Fruit fly (Drosophila melanogaster): Measurements from ENCODE around the gene CG11951.

Gene CG11951

DNA sequence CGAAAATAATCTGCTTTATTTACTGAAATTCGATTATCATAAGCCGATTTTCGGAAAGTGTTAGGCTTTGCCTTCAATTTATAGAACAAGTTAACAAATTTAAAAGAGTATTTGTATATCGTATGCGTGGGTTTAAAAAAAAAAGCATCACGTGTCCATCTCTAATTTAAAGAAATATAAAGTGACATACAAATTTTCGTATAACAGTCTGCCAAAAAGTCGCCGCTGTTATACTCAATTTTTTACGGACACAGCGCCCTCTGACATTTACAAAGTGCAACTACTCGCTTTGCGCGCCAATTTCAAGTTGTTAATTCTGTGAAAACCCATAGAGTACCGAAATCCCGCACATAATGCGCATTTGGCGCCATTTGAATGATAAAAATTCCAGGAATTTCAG is 12.9 kb upstream of the CG11951 start:
- TF ChIP-seq h (optimal IDR thresholded peaks at IDR 0.05) = no peak
- no peak for TF ChIP-seq Myc (optimal IDR thresholded peaks at IDR 0.05)
- no peak for TF ChIP-seq insv (optimal IDR thresholded peaks at IDR 0.05)
- TF ChIP-seq psq (optimal IDR thresholded peaks at IDR 0.05) = no peak
- no peak for TF ChIP-seq Sin3A (optimal IDR thresholded peaks at IDR 0.05)
- no peak for TF ChIP-seq ttk (optimal IDR thresholded peaks at IDR 0.05)

DNA sequence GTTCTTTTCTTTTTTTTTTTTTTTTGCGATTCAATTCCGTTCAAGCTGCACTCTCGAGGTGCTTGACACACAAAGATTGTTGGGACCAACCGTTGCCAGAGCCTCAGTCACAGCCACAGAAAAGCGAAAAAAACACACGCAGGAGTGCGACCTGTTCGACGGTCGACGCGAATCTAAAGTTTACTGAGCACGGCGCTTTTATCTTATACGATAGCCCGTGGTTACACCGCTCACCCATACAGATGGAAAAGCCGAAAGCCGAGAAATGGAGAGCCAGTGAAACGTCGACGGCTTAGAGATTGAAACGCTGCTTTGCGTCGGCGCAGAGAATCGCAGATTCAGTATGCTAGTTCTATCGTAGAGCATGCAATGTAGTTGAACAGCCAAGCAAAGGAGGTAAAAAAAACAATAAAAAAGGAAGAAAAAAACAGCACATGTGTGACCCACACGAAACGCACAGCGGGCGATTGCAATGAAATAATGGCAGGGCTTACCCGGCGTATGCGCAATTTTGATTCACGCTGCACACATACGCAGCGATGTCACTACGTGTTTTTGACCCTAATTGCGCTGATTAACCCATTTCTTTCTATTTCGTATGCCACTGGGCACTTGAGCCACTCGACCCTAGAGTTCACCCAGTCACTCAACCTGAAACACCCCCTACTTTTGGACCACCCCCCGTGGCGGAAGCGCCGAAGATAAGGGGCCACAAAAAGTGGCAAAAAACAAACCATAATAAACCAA is 11.9 kb upstream of the CG11951 start, which contains the start of gene SP1029:
Gene SP1029, minus strand, starts transcription at position 180 of the 747 bp plus-strand sequence.
- TF ChIP-seq h (optimal IDR thresholded peaks at IDR 0.05) (no peak), insv (optimal IDR thresholded peaks at IDR 0.05) (no peak), Sin3A (optimal IDR thresholded peaks at IDR 0.05) (no peak), ttk (optimal IDR thresholded peaks at IDR 0.05) (no peak), psq (optimal IDR thresholded peaks at IDR 0.05) (no peak), Myc (optimal IDR thresholded peaks at IDR 0.05) (no peak)

DNA sequence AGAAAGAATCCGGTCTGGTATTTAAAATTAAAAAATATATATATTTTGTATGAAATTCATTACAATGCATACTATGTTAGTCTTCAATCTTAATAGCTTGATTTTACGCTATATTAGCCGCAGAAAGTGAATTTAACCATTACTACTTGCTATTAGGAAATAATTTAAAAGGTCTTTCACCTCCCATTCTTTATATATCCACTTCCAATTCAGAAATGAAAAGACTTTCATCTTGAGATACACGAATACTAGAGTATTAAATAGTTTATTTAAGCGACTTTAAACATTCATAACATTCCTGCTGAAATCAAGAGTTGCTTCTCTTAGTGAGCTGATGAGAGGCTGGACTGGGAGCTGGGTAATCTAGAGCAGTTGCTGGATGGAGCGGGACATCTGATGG is 6.2 kb upstream of the CG11951 start, which contains the start of gene CG31445:
Gene CG31445, minus strand, starts transcription at position 101 of the 400 bp plus-strand sequence.
- TF ChIP-seq Sin3A (optimal IDR thresholded peaks at IDR 0.05) (no peak), insv (optimal IDR thresholded peaks at IDR 0.05) (no peak), ttk (optimal IDR thresholded peaks at IDR 0.05) (no peak), Myc (optimal IDR thresholded peaks at IDR 0.05) (no peak), h (optimal IDR thresholded peaks at IDR 0.05) (no peak)

DNA sequence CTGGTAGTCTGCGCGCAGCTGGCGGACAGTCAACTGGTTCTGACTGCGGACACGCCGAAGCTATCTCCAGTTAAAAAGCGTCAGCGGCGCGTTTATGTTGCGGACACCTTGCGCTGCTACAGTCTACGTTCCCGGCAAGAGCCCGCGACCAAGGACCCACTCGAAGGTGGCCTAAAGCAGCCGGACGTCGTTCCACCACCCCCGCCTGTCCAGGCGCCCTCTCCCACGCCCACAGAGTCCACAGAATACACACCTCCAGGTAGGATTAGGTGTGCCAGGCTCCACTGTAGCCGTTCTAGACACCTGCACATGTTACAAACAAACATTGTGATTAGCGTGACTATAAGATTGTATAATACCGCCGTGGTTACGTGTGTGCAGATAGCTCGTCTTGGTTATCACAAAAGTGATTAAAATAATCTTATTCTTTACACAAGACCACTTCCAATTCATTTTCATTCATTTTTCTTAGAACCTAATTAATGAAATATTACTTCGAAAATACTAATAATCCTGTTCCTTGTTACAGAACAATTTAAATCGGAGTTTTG is 7.9 kb downstream of the CG11951 start:
- TF ChIP-seq ttk (optimal IDR thresholded peaks at IDR 0.05) (no peak), Myc (optimal IDR thresholded peaks at IDR 0.05) (no peak), h (optimal IDR thresholded peaks at IDR 0.05) (no peak), Sin3A (optimal IDR thresholded peaks at IDR 0.05) (no peak), psq (optimal IDR thresholded peaks at IDR 0.05) (no peak), insv (optimal IDR thresholded peaks at IDR 0.05) (no peak)

DNA sequence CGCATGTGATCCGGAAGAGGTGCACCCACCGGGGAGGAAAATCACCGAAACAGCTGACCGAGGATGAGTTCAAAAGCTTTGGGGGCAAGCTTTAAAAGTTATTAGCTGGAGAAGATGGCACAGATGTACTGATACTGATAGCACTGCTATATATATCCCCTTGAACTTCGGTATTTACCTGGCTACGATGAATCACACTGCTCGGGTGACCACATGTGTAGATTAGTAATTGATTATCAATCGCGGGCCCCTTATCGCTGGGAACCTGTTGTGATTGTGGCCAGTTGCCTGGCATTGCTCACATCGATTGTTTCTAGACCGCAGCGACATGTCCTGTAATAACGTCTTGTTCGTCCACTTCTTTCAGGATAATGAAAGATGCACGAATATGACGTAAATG is 8.6 kb downstream of the CG11951 start:
- no peak for TF ChIP-seq Myc (optimal IDR thresholded peaks at IDR 0.05)
- peak; percentile 80 for TF ChIP-seq ttk (optimal IDR thresholded peaks at IDR 0.05)
- TF ChIP-seq insv (optimal IDR thresholded peaks at IDR 0.05) = no peak
- TF ChIP-seq Sin3A (optimal IDR thresholded peaks at IDR 0.05) = no peak

DNA sequence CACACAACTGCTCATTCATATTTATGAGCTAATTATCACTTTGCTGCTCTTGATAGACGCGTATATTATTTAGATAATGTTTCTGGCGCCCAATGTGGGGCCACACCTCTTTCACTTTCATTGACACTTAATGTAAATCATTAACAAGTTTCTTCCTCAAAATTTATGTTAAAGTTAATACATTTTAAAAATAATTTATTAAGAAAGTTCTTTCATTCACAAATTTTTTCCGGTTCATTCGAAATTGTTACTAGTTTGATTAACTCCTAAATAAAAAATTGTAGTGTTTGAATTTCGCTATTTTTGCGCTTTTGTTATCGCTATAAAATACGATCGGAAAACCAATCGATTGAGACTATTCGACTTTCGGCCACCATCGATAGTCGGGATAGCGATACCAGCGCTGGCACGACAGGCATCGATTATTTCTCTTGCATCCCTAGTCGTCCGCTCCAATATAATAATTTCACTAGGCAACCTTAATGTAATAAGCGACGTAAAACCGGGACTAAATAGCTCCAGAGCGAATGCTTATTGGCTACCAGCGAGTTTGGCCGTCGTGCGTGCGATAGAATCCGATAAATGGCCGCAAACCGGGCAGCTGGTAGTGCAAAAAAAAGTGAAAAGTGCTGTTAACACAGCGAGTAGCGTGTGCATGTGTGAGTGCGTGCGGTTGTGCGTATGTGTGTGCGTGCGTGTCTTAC is 9.6 kb downstream of the CG11951 start, which contains the start of gene Usp1:
Gene Usp1, plus strand, starts transcription at position 417 of the 704 bp plus-strand sequence.
- TF ChIP-seq ttk (optimal IDR thresholded peaks at IDR 0.05) = no peak
- TF ChIP-seq Sin3A (optimal IDR thresholded peaks at IDR 0.05) = no peak
- peak; percentile 60 for TF ChIP-seq psq (optimal IDR thresholded peaks at IDR 0.05)
- TF ChIP-seq Myc (optimal IDR thresholded peaks at IDR 0.05) = no peak
- TF ChIP-seq insv (optimal IDR thresholded peaks at IDR 0.05) = no peak
- TF ChIP-seq h (optimal IDR thresholded peaks at IDR 0.05) = no peak

DNA sequence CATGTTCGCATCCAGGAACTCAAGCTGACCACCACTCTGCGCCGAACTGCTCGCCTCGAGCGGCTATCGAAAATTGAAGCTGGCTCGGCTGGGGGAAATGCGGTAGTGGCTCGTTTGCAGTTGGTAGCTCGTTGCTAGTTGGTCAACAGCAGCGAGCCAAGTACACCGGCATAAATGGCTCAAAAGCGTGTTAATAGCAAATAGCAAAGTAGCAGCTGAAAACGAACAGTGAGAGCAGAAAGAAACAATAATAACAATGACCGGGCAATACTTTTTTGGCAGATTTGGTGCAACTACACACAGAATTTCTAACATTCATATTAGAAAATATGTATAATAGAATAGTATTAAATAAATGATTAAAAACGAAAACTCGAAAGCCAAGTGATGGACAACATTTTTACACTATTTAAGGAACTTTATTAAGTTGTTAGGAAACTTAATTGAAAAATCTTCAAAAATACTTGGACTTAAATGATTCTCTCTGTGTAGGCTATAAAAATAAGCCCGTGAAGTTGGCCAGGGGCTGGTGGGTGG is 10.8 kb downstream of the CG11951 start, which contains the start of gene CG14507:
Gene CG14507, minus strand, starts transcription at position 51 of the 537 bp plus-strand sequence.
- TF ChIP-seq h (optimal IDR thresholded peaks at IDR 0.05) = no peak
- TF ChIP-seq psq (optimal IDR thresholded peaks at IDR 0.05) = no peak
- TF ChIP-seq insv (optimal IDR thresholded peaks at IDR 0.05) = no peak
- no peak for TF ChIP-seq Sin3A (optimal IDR thresholded peaks at IDR 0.05)
- no peak for TF ChIP-seq Myc (optimal IDR thresholded peaks at IDR 0.05)
- TF ChIP-seq ttk (optimal IDR thresholded peaks at IDR 0.05) = no peak

DNA sequence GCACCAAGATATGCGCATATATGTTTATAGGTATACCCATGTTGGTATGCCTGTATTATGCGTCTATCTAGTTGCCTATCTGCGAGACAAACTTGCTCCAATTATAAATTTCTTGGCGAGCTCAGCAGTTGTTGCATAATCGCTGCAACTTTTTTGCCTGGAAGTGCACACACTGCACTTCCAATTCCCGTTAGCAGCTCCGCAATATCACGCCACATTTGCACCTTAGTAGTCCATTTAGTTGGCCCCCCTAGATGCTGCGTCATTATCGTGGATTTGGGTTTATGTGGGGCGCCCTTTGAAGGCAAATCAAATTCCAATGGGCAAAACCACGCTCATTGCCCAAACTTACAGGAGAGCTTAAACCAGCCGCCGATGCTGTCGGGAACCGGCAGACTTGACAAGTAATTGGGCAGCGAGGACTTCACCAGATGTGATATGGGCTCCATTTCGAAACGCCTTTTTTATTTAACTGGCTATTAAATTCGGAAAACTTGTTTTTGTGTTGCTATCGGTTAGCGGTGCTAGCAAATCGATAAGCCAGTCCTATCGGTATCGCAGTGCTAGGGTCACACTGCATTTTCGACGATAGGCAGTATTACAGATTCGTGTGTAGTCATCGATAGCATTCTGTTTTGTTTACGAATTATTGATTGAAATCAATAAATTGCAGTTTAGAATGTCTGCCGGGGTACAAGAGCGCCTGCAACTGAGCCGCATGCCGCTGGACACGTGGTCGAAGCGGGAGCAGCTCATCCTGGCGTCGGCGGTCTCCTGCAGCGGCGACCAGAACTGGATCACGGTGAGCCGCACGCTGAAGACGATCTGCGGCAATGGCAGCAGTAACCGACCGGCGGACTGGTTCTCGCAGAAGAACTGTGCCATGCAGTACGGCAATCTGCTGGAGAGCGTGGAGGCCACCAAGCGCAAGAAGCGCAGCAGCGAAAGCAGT is 15.4 kb downstream of the CG11951 start, which contains the start of the genes Cisd2 and Brd8:
Gene Cisd2, minus strand, starts transcription at position 538 of the 952 bp plus-strand sequence.
Gene Brd8, plus strand, starts transcription at position 595 of the 952 bp plus-strand sequence.
- TF ChIP-seq insv (optimal IDR thresholded peaks at IDR 0.05) = no peak

DNA sequence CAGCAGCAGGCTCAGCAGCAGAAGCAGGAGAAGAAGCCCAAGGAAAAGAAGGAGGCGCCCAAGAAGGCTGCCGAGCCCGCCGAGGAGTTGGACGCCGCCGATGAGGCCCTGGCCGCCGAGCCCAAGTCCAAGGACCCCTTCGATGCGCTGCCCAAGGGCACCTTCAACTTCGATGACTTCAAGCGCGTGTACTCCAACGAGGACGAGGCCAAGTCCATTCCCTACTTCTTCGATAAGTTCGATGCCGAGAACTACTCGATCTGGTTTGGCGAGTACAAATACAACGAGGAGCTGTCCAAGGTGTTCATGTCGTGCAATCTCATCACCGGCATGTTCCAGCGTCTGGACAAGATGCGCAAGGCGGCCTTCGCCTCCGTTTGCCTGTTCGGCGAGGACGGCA is 17.4 kb downstream of the CG11951 start:
- TF ChIP-seq Sin3A (optimal IDR thresholded peaks at IDR 0.05) = no peak
- peak; percentile 96 for TF ChIP-seq ttk (optimal IDR thresholded peaks at IDR 0.05)

DNA sequence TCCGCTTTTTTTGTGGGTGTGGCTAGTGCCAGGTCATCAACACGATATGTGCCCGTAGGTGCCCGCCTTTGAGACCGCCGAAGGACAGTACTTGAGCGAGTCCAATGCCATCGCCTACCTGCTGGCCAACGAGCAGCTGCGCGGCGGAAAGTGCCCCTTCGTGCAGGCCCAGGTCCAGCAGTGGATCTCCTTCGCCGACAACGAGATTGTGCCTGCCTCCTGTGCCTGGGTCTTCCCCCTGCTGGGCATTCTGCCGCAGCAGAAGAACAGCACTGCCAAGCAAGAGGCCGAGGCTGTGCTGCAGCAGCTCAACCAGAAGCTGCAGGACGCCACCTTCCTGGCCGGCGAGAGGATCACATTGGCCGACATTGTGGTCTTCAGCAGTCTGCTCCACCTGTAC is 17.9 kb downstream of the CG11951 start:
- TF ChIP-seq h (optimal IDR thresholded peaks at IDR 0.05) (no peak), Sin3A (optimal IDR thresholded peaks at IDR 0.05) (no peak), Myc (optimal IDR thresholded peaks at IDR 0.05) (no peak), insv (optimal IDR thresholded peaks at IDR 0.05) (no peak), psq (optimal IDR thresholded peaks at IDR 0.05) (no peak), ttk (optimal IDR thresholded peaks at IDR 0.05) (no peak)

DNA sequence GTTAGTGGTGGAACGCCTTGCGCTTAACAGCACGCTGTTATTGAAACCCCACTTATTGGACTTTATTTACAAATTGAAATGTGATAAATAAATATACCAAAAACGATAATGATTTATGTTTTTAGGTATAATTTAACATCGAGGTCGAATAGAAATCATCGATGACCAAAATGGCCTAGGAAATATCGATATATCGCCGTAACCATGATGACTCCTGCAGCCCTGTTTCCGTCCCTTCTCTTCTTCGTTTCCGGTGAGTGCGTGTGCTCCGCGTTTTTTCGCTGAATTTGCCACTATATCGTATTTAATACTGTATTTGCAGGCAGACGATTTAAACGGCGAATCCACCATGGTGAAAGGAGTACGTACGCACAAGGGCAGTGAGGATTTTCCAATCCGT is 18.6 kb downstream of the CG11951 start, which contains the start of gene eEF1gamma:
Gene eEF1gamma, plus strand, starts transcription at position 225 of the 400 bp plus-strand sequence.
- TF ChIP-seq h (optimal IDR thresholded peaks at IDR 0.05) = no peak
- TF ChIP-seq Sin3A (optimal IDR thresholded peaks at IDR 0.05) = no peak
- TF ChIP-seq ttk (optimal IDR thresholded peaks at IDR 0.05) = no peak
- TF ChIP-seq insv (optimal IDR thresholded peaks at IDR 0.05) = no peak
- TF ChIP-seq Myc (optimal IDR thresholded peaks at IDR 0.05) = no peak
- no peak for TF ChIP-seq psq (optimal IDR thresholded peaks at IDR 0.05)

Data from Kc167 (cell line).